Worm (Caenorhabditis elegans) whole organism, L2 larva: ENCODE data around the gene ugt-17.

Experiments
- R02D3.7 ChIP-seq: fragments of 150-350 bp; optimal IDR thresholded peaks from 2 replicates; lab custom pipeline; 2014; ENCODE audit warnings: missing biosample characterization, missing genetic modification characterization
- ama-1 ChIP-seq: fragments of 150-350 bp; optimal IDR thresholded peaks from 2 replicates; lab custom pipeline; 2018; ENCODE audit warnings: inconsistent platforms
- lin-13 ChIP-seq: fragments of 150-350 bp; optimal IDR thresholded peaks from 2 replicates; lab custom pipeline; 2014; ENCODE audit warnings: missing biosample characterization, missing genetic modification reagents, missing genetic modification characterization
- lsy-2 ChIP-seq, 2 experiments: fragments of 150-350 bp in 1 of 2; sonication (generic microtip) in 1 of 2; optimal IDR thresholded peaks; 2 replicates each; lab custom pipeline; 2014 to 2017; ENCODE audit warnings: missing biosample characterization in 2 of 2, missing genetic modification characterization in 2 of 2
- mab-5 ChIP-seq: fragments of 150-350 bp; optimal IDR thresholded peaks from 2 replicates; lab custom pipeline; 2014; ENCODE audit warnings: missing biosample characterization, missing genetic modification characterization
- nhr-21 ChIP-seq: fragments of 150-350 bp; optimal IDR thresholded peaks from 2 replicates; lab custom pipeline; 2014; ENCODE audit warnings: missing biosample characterization, missing genetic modification characterization
- unc-62 ChIP-seq: fragments of 150-350 bp; optimal IDR thresholded peaks from 2 replicates; lab custom pipeline; 2014; ENCODE audit warnings: missing biosample characterization, missing genetic modification reagents, missing genetic modification characterization

ce11 chrV:10104785-10105310 lies at the start of gene ugt-17:
- TF ChIP-seq R02D3.7 (tag; lab: Kevin White, UChicago) (no peak), mab-5 (tag; lab: Kevin White, UChicago) (no peak), lsy-2 (tag; optimal IDR thresholded peaks at IDR 0.05; lab: Kevin White, UChicago) (no peak), nhr-21 (tag; lab: Kevin White, UChicago) (no peak), ama-1 (lab: Kevin White, UChicago) (no peak), unc-62 (no peak), lin-13 (no peak)
